Worm (Caenorhabditis elegans) whole organism, young adult: ENCODE measurements around the gene M05D6.2.

Experiments used
- T26A5.8 ChIP-seq: sonication (generic microtip); optimal IDR thresholded peaks from 2 replicates; lab custom pipeline; 2016; ENCODE audit warnings: missing genetic modification characterization, missing compliant biosample characterization
- ama-1 ChIP-seq, 3 experiments: fragments of 150-350 bp in 1 of 3; sonication (generic microtip) in 2 of 3; optimal IDR thresholded peaks; 2 replicates each; lab custom pipeline; 2014 to 2018; ENCODE audit warnings: missing biosample characterization in 2 of 3, missing genetic modification characterization in 2 of 3, missing genetic modification reagents in 2 of 3
- ceh-27 ChIP-seq: fragments of 200-800 bp; sonication (Bioruptor generic); optimal IDR thresholded peaks from 2 replicates; lab custom pipeline; 2018; ENCODE audit warnings: mild to moderate bottlenecking, missing genetic modification characterization, moderate library complexity, missing compliant biosample characterization
- dpl-1 ChIP-seq: fragments of 150-350 bp; optimal IDR thresholded peaks from 2 replicates; lab custom pipeline; 2014; ENCODE audit warnings: missing biosample characterization, missing genetic modification reagents, missing genetic modification characterization
- efl-1 ChIP-seq: fragments of 150-350 bp; optimal IDR thresholded peaks from 2 replicates; lab custom pipeline; 2014; ENCODE audit warnings: missing biosample characterization, missing genetic modification reagents, missing genetic modification characterization
- egrh-3 ChIP-seq: fragments of 200-800 bp; sonication (Bioruptor generic); IDR thresholded peaks from 2 replicates; pipeline ENCODE4 v1.3.6; 2022; ENCODE audit warnings: missing genetic modification reagents, missing genetic modification characterization, missing compliant biosample characterization
- him-1 ChIP-seq: sonication (generic microtip); optimal IDR thresholded peaks from 2 replicates; lab custom pipeline; 2016; ENCODE audit warnings: missing genotype, missing genetic modification reagents, missing genetic modification characterization, missing compliant biosample characterization
- hlh-12 ChIP-seq: sonication (generic microtip); optimal IDR thresholded peaks from 2 replicates; lab custom pipeline; 2016; ENCODE audit warnings: missing genetic modification characterization, missing compliant biosample characterization
- lin-26 ChIP-seq: fragments of 200-800 bp; sonication (Bioruptor generic); IDR thresholded peaks from 2 replicates; pipeline ENCODE4 v1.3.6; 2022; ENCODE audit warnings: missing genetic modification reagents, missing genetic modification characterization, missing compliant biosample characterization
- nhr-90 ChIP-seq: sonication (generic microtip); optimal IDR thresholded peaks from 2 replicates; lab custom pipeline; 2016; ENCODE audit warnings: missing genotype, mild to moderate bottlenecking, missing genetic modification characterization, missing compliant biosample characterization
- pbrm-1 ChIP-seq: fragments of 200-800 bp; sonication (Bioruptor generic); IDR thresholded peaks from 2 replicates; pipeline ENCODE4 v1.3.6; 2022; ENCODE audit warnings: missing genetic modification reagents, missing genetic modification characterization, missing compliant biosample characterization
- rcor-1 ChIP-seq: fragments of 200-800 bp; sonication (Bioruptor generic); IDR thresholded peaks from 2 replicates; pipeline ENCODE4 v1.3.6; 2022; ENCODE audit warnings: missing genetic modification reagents, missing genetic modification characterization, missing compliant biosample characterization
- unc-130 ChIP-seq: sonication (generic microtip); optimal IDR thresholded peaks from 2 replicates; lab custom pipeline; 2016; ENCODE audit warnings: missing genetic modification reagents, missing genetic modification characterization, missing compliant biosample characterization
- unc-62 ChIP-seq: fragments of 150-350 bp; optimal IDR thresholded peaks from 2 replicates; lab custom pipeline; 2014; ENCODE audit warnings: missing biosample characterization, missing genetic modification reagents, missing genetic modification characterization

ce11 chrII:8506759-8507158 is 38.9 kb downstream of the M05D6.2 start:
- TF ChIP-seq pbrm-1 (GFP tag; lab: Robert Waterston, UW) (no peak), ceh-27 (GFP tag; lab: Kevin White, UChicago) (no peak), hlh-12 (tag; lab: Kevin White, UChicago) (no peak), him-1 (tag; lab: Kevin White, UChicago) (no peak), unc-130 (GFP tag; lab: Kevin White, UChicago) (no peak), lin-26 (no peak), ama-1 (optimal IDR thresholded peaks at IDR 0.05; lab: Kevin White, UChicago) (no peak), ama-1 (GFP tag; optimal IDR thresholded peaks at IDR 0.05; lab: Kevin White, UChicago) (no peak), T26A5.8 (tag; lab: Kevin White, UChicago) (no peak), rcor-1 (GFP tag; lab: Robert Waterston, UW) (no peak), dpl-1 (GFP tag; lab: Kevin White, UChicago) (no peak), nhr-90 (no peak), unc-62 (GFP tag; lab: Kevin White, UChicago) (no peak), efl-1 (GFP tag; lab: Kevin White, UChicago) (no peak), egrh-3 (GFP tag; lab: Robert Waterston, UW) (no peak)
